Fruit fly (Drosophila melanogaster): Measurements from ENCODE around the gene CG34258.

The CG34258 gene

dm6 chr3L:19924771-19925304 is 26.9 kb downstream of the CG34258 start, which contains the start of gene Grasp65:
Grasp65 (plus strand) TSS chr3L:19924943.
- TF ChIP-seq cic (GFP tag; optimal IDR thresholded peaks at IDR 0.05) (peak; percentile 27), CG33017 (tag; optimal IDR thresholded peaks at IDR 0.05) (peak; percentile 13), cnc (optimal IDR thresholded peaks at IDR 0.05) (no peak), CG7045 (GFP tag; optimal IDR thresholded peaks at IDR 0.05) (peak; percentile 4), CG11617 (GFP tag; optimal IDR thresholded peaks at IDR 0.05) (peak; percentile 17), CG7101 (tag; optimal IDR thresholded peaks at IDR 0.05) (peak; percentile 31), bab1 (GFP tag; optimal IDR thresholded peaks at IDR 0.05) (peak; percentile 67), CG14711 (tag; optimal IDR thresholded peaks at IDR 0.05) (no peak), tj (GFP tag; optimal IDR thresholded peaks at IDR 0.05) (peak; percentile 22), CG12768 (GFP tag; optimal IDR thresholded peaks at IDR 0.05) (no peak)

- TF ChIP-seq cnc (optimal IDR thresholded peaks at IDR 0.05) (no peak), Clk (GFP tag; optimal IDR thresholded peaks at IDR 0.05) (peak; percentile 76), CG7045 (GFP tag; optimal IDR thresholded peaks at IDR 0.05) (peak; percentile 79), CG11617 (GFP tag; optimal IDR thresholded peaks at IDR 0.05) (peak; percentile 94), pad (GFP tag; optimal IDR thresholded peaks at IDR 0.05) (peak; percentile 78), tj (GFP tag; optimal IDR thresholded peaks at IDR 0.05) (peak; percentile 80), CG5204 (GFP tag; optimal IDR thresholded peaks at IDR 0.05) (no peak), cic (GFP tag; optimal IDR thresholded peaks at IDR 0.05) (peak; percentile 43), CG33017 (tag; optimal IDR thresholded peaks at IDR 0.05) (peak; percentile 64), toe (GFP tag; optimal IDR thresholded peaks at IDR 0.05) (peak; percentile 61), bab1 (GFP tag; optimal IDR thresholded peaks at IDR 0.05) (peak; percentile 97), Hr96 (GFP tag; optimal IDR thresholded peaks at IDR 0.05) (no peak), kay (GFP tag; ENCODE audit: borderline replicate concordance) (no peak), ovo (GFP tag; optimal IDR thresholded peaks at IDR 0.05) (peak; percentile 65), Mnt (GFP tag; optimal IDR thresholded peaks at IDR 0.05) (peak; percentile 88), Crg-1 (GFP tag; optimal IDR thresholded peaks at IDR 0.05) (peak; percentile 85), CG1620 (GFP tag; optimal IDR thresholded peaks at IDR 0.05) (peak; percentile 77), CG12768 (GFP tag; optimal IDR thresholded peaks at IDR 0.05) (peak; percentile 69), CG14711 (tag; optimal IDR thresholded peaks at IDR 0.05) (peak; percentile 67), CG7101 (tag; optimal IDR thresholded peaks at IDR 0.05) (peak; percentile 70)
Measured at dm6 chr3L:19922833-19923745, 28.7 kb downstream of the CG34258 start, which contains the start of gene Pfdn6. Pfdn6 (plus strand) TSS chr3L:19923671.

dm6 chr3L:19919981-19920380 is 31.8 kb downstream of the CG34258 start:
- TF ChIP-seq tj (GFP tag; optimal IDR thresholded peaks at IDR 0.05) (peak; percentile 91), CG5204 (GFP tag; optimal IDR thresholded peaks at IDR 0.05) (no peak), CG1620 (GFP tag; optimal IDR thresholded peaks at IDR 0.05) (no peak), CG11617 (GFP tag; optimal IDR thresholded peaks at IDR 0.05) (no peak)

dm6 chr3L:19914833-19915232 is 36.9 kb downstream of the CG34258 start, which contains the start of gene Rpn1:
Rpn1 (plus strand) TSS chr3L:19915051.
- TF ChIP-seq CG14711 (tag; optimal IDR thresholded peaks at IDR 0.05) (peak; percentile 12), Clk (GFP tag; optimal IDR thresholded peaks at IDR 0.05) (no peak), ovo (GFP tag; optimal IDR thresholded peaks at IDR 0.05) (peak; percentile 33), CG7045 (GFP tag; optimal IDR thresholded peaks at IDR 0.05) (no peak), cnc (optimal IDR thresholded peaks at IDR 0.05) (peak in 1 of 2 experiments; percentile 70), CG5204 (GFP tag; optimal IDR thresholded peaks at IDR 0.05) (no peak), bab1 (GFP tag; optimal IDR thresholded peaks at IDR 0.05) (peak; percentile 55), Mnt (GFP tag; optimal IDR thresholded peaks at IDR 0.05) (peak; percentile 64), CG1620 (GFP tag; optimal IDR thresholded peaks at IDR 0.05) (peak; percentile 63)

- TF ChIP-seq kay (GFP tag; ENCODE audit: borderline replicate concordance), result no peak
- peak; percentile 18 for TF ChIP-seq bab1 (GFP tag; optimal IDR thresholded peaks at IDR 0.05)
Measured at dm6 chr3L:19913328-19913936, 38.3 kb downstream of the CG34258 start, which contains the start of gene Mtr3. Mtr3 (minus strand) TSS chr3L:19913715.

dm6 chr3L:19910054-19910414 is 41.7 kb downstream of the CG34258 start, which contains the start of the genes Mi-2 and Prp3:
Mi-2 (minus strand) TSS chr3L:19910215.
Prp3 (plus strand) TSS chr3L:19910300.
- no peak for TF ChIP-seq Crg-1 (GFP tag; optimal IDR thresholded peaks at IDR 0.05)
- no peak for TF ChIP-seq CG7045 (GFP tag; optimal IDR thresholded peaks at IDR 0.05)
- TF ChIP-seq toe (GFP tag; optimal IDR thresholded peaks at IDR 0.05), result no peak
- TF ChIP-seq pad (GFP tag; optimal IDR thresholded peaks at IDR 0.05), result peak; percentile 47
- no peak for TF ChIP-seq CG5204 (GFP tag; optimal IDR thresholded peaks at IDR 0.05)
- TF ChIP-seq CG12768 (GFP tag; optimal IDR thresholded peaks at IDR 0.05), result no peak
- peak; percentile 51 for TF ChIP-seq CG7101 (tag; optimal IDR thresholded peaks at IDR 0.05)
- no peak for TF ChIP-seq cnc (optimal IDR thresholded peaks at IDR 0.05)
- no peak for TF ChIP-seq Clk (GFP tag; optimal IDR thresholded peaks at IDR 0.05)
- TF ChIP-seq bab1 (GFP tag; optimal IDR thresholded peaks at IDR 0.05), result peak; percentile 51
- TF ChIP-seq kay (GFP tag; ENCODE audit: borderline replicate concordance), result no peak
- TF ChIP-seq CG11617 (GFP tag; optimal IDR thresholded peaks at IDR 0.05), result peak; percentile 62
- peak; percentile 81 for TF ChIP-seq CG14711 (tag; optimal IDR thresholded peaks at IDR 0.05)
- TF ChIP-seq CG33017 (tag; optimal IDR thresholded peaks at IDR 0.05), result no peak
- TF ChIP-seq CG1620 (GFP tag; optimal IDR thresholded peaks at IDR 0.05), result no peak
- no peak for TF ChIP-seq tj (GFP tag; optimal IDR thresholded peaks at IDR 0.05)
- TF ChIP-seq Mnt (GFP tag; optimal IDR thresholded peaks at IDR 0.05), result peak; percentile 58
- TF ChIP-seq Hr96 (GFP tag; optimal IDR thresholded peaks at IDR 0.05), result no peak
- TF ChIP-seq ovo (GFP tag; optimal IDR thresholded peaks at IDR 0.05), result no peak
- TF ChIP-seq cic (GFP tag; optimal IDR thresholded peaks at IDR 0.05), result peak; percentile 47
